Worm (Caenorhabditis elegans) whole organism, late embryonic: Measurements from ENCODE around the gene endu-2.
A peak's percentile ranks its signal among the peaks of the same experiment; 100 is the strongest.

Source experiments
- C08G9.2 ChIP-seq: sonication (generic microtip); optimal IDR thresholded peaks from 2 replicates; lab custom pipeline; 2016; ENCODE audit warnings: mild to moderate bottlenecking, missing genetic modification characterization, moderate library complexity, missing compliant biosample characterization
- K02D7.2 ChIP-seq: sonication (generic microtip); optimal IDR thresholded peaks from 2 replicates; lab custom pipeline; 2017; ENCODE audit warnings: mild to moderate bottlenecking, missing genetic modification characterization, missing compliant biosample characterization
- T23F11.4 ChIP-seq: fragments of 200-800 bp; sonication (Bioruptor generic); optimal IDR thresholded peaks from 2 replicates; lab custom pipeline; 2018; ENCODE audit warnings: mild to moderate bottlenecking, missing genetic modification characterization, missing compliant biosample characterization
- Y22D7AL.16 ChIP-seq: sonication (generic microtip); optimal IDR thresholded peaks from 2 replicates; lab custom pipeline; 2016; ENCODE audit warnings: missing genetic modification characterization, missing compliant biosample characterization
- ceh-14 ChIP-seq: sonication (generic microtip); optimal IDR thresholded peaks from 2 replicates; lab custom pipeline; 2016; ENCODE audit warnings: missing genotype, missing genetic modification characterization, missing compliant biosample characterization
- ceh-18 ChIP-seq: sonication (generic microtip); optimal IDR thresholded peaks from 2 replicates; lab custom pipeline; 2016; ENCODE audit warnings: missing genetic modification characterization, missing compliant biosample characterization
- ceh-19 ChIP-seq: fragments of 200-800 bp; sonication (Bioruptor generic); optimal IDR thresholded peaks from 2 replicates; lab custom pipeline; 2018; ENCODE audit warnings: mild to moderate bottlenecking, missing genetic modification characterization, missing compliant biosample characterization
- ceh-2 ChIP-seq: sonication (generic microtip); optimal IDR thresholded peaks from 2 replicates; lab custom pipeline; 2016; ENCODE audit warnings: missing genotype, missing genetic modification characterization, missing compliant biosample characterization
- ceh-31 ChIP-seq: sonication (generic microtip); optimal IDR thresholded peaks from 2 replicates; lab custom pipeline; 2016; ENCODE audit warnings: missing genetic modification characterization, missing compliant biosample characterization
- ceh-45 ChIP-seq: fragments of 200-800 bp; sonication (Bioruptor generic); IDR thresholded peaks from 2 replicates; pipeline ENCODE4 v1.3.6; 2022; ENCODE audit warnings: missing genetic modification reagents, missing genetic modification characterization, missing compliant biosample characterization
- ceh-48 ChIP-seq: sonication (generic microtip); optimal IDR thresholded peaks from 2 replicates; lab custom pipeline; 2016; ENCODE audit warnings: missing genetic modification characterization, inconsistent platforms, missing compliant biosample characterization
- fax-1 ChIP-seq: sonication (generic microtip); optimal IDR thresholded peaks from 2 replicates; lab custom pipeline; 2016; ENCODE audit warnings: missing genotype, missing genetic modification characterization, missing compliant biosample characterization
- hlh-15 ChIP-seq: sonication (generic microtip); optimal IDR thresholded peaks from 2 replicates; lab custom pipeline; 2016; ENCODE audit warnings: missing genetic modification characterization, missing compliant biosample characterization
- hlh-30 ChIP-seq: sonication (generic microtip); optimal IDR thresholded peaks from 2 replicates; lab custom pipeline; 2017; ENCODE audit warnings: antibody characterized with exemption, missing genetic modification characterization, missing compliant biosample characterization; ENCODE audit not compliant: insufficient read depth
- hlh-8 ChIP-seq: sonication (generic microtip); optimal IDR thresholded peaks from 2 replicates; lab custom pipeline; 2016; ENCODE audit warnings: missing genotype, missing genetic modification characterization, missing compliant biosample characterization
- lin-11 ChIP-seq: fragments of 200-800 bp; sonication (Bioruptor generic); optimal IDR thresholded peaks from 2 replicates; lab custom pipeline; 2018; ENCODE audit warnings: mild to moderate bottlenecking, missing genetic modification characterization, missing compliant biosample characterization
- madf-2 ChIP-seq: sonication (generic microtip); optimal IDR thresholded peaks from 2 replicates; lab custom pipeline; 2017; ENCODE audit warnings: missing genetic modification characterization, missing compliant biosample characterization
- mec-3 ChIP-seq: sonication (generic microtip); optimal IDR thresholded peaks from 2 replicates; lab custom pipeline; 2016; ENCODE audit warnings: borderline replicate concordance, missing genetic modification characterization, missing compliant biosample characterization
- nfya-1 ChIP-seq: sonication (generic microtip); optimal IDR thresholded peaks from 2 replicates; lab custom pipeline; 2017; ENCODE audit warnings: missing genetic modification characterization, mild to moderate bottlenecking, missing compliant biosample characterization, antibody characterized with exemption, moderate library complexity
- nhr-11 ChIP-seq: fragments of 150-350 bp; optimal IDR thresholded peaks from 2 replicates; lab custom pipeline; 2014; ENCODE audit warnings: missing biosample characterization, missing genetic modification characterization
- npax-4 ChIP-seq: sonication (generic microtip); optimal IDR thresholded peaks from 2 replicates; lab custom pipeline; 2016; ENCODE audit warnings: missing genetic modification characterization, missing compliant biosample characterization
- pag-3 ChIP-seq: sonication (generic microtip); optimal IDR thresholded peaks from 2 replicates; lab custom pipeline; 2016; ENCODE audit warnings: missing compliant biosample characterization, missing genetic modification characterization, borderline replicate concordance
- pat-9 ChIP-seq: fragments of 200-800 bp; sonication (Bioruptor generic); optimal IDR thresholded peaks from 2 replicates; lab custom pipeline; 2018; ENCODE audit warnings: mild to moderate bottlenecking, missing genetic modification characterization, moderate library complexity, missing compliant biosample characterization
- pha-2 ChIP-seq: sonication (generic microtip); optimal IDR thresholded peaks from 2 replicates; lab custom pipeline; 2017; ENCODE audit warnings: mild to moderate bottlenecking, missing genetic modification characterization, missing compliant biosample characterization
- pha-4 ChIP-seq: fragments of 150-350 bp; optimal IDR thresholded peaks from 2 replicates; lab custom pipeline; 2018; ENCODE audit warnings: missing biosample characterization, missing genetic modification reagents, missing genetic modification characterization
- ref-2 ChIP-seq: sonication (generic microtip); optimal IDR thresholded peaks from 2 replicates; lab custom pipeline; 2016; ENCODE audit warnings: missing genetic modification characterization, missing compliant biosample characterization
- sox-4 ChIP-seq: sonication (generic microtip); optimal IDR thresholded peaks from 2 replicates; lab custom pipeline; 2017; ENCODE audit warnings: mild to moderate bottlenecking, missing genetic modification characterization, inconsistent platforms, missing compliant biosample characterization
- tbx-2 ChIP-seq: sonication (generic microtip); optimal IDR thresholded peaks from 2 replicates; lab custom pipeline; 2016; ENCODE audit warnings: missing genetic modification characterization, missing compliant biosample characterization
- tbx-7 ChIP-seq: sonication (generic microtip); optimal IDR thresholded peaks from 2 replicates; lab custom pipeline; 2016; ENCODE audit warnings: missing genotype, missing genetic modification characterization, missing compliant biosample characterization
- unc-42 ChIP-seq: sonication (generic microtip); optimal IDR thresholded peaks from 2 replicates; lab custom pipeline; 2016; ENCODE audit warnings: missing genotype, missing genetic modification characterization, missing compliant biosample characterization
- zip-5 ChIP-seq: sonication (generic microtip); optimal IDR thresholded peaks from 2 replicates; lab custom pipeline; 2016; ENCODE audit warnings: missing genetic modification characterization, missing compliant biosample characterization

The endu-2 gene

ce11 chrX:8286740-8287299, 44.7 kb downstream of the endu-2 start, which contains the start of gene sec-16A.2 (continued):
- TF ChIP-seq ceh-18 (tag; lab: Kevin White, UChicago) (peak; percentile 55), ceh-14 (tag; lab: Kevin White, UChicago) (no peak), nfya-1 (tag; lab: Kevin White, UChicago) (peak; percentile 69), ref-2 (tag; lab: Kevin White, UChicago) (peak; percentile 77), fax-1 (tag; lab: Kevin White, UChicago) (no peak), hlh-8 (no peak), ceh-48 (tag; lab: Kevin White, UChicago) (peak; percentile 16), Y22D7AL.16 (tag; lab: Kevin White, UChicago) (no peak), unc-42 (tag; lab: Kevin White, UChicago) (peak; percentile 40), hlh-30 (peak; percentile 11), pha-2 (tag; lab: Kevin White, UChicago) (no peak), tbx-2 (tag; lab: Kevin White, UChicago) (peak; percentile 64), hlh-15 (no peak), ceh-31 (peak; percentile 80)

ce11 chrX:8294586-8294985, 52.5 kb downstream of the endu-2 start, which contains the start of gene R09F10.3:
Gene R09F10.3, plus strand, starts transcription at chrX:8294625.
- TF ChIP-seq ceh-19 (GFP tag; lab: Kevin White, UChicago) (no peak), nfya-1 (tag; lab: Kevin White, UChicago) (no peak), sox-4 (tag; lab: Kevin White, UChicago) (no peak), T23F11.4 (GFP tag; lab: Kevin White, UChicago) (no peak)

- TF ChIP-seq pat-9 (tag; lab: Kevin White, UChicago) (no peak), npax-4 (tag; lab: Kevin White, UChicago) (no peak), lin-11 (tag; lab: Kevin White, UChicago) (no peak), nfya-1 (tag; lab: Kevin White, UChicago) (no peak), pha-4 (no peak), Y22D7AL.16 (tag; lab: Kevin White, UChicago) (no peak), pag-3 (tag; lab: Kevin White, UChicago) (no peak), ceh-2 (tag; lab: Kevin White, UChicago) (no peak), C08G9.2 (tag; lab: Kevin White, UChicago) (no peak), zip-5 (tag; lab: Kevin White, UChicago) (no peak), tbx-7 (no peak), ceh-18 (tag; lab: Kevin White, UChicago) (no peak), madf-2 (tag; lab: Kevin White, UChicago) (no peak), K02D7.2 (tag; lab: Kevin White, UChicago) (no peak), mec-3 (tag; lab: Kevin White, UChicago) (no peak), nhr-11 (no peak), ceh-45 (GFP tag; lab: Robert Waterston, UW) (no peak)
Measured at ce11 chrX:8297333-8297732, 55.2 kb downstream of the endu-2 start.
